Worm (Caenorhabditis elegans) whole organism, midembryonic: ENCODE results near the gene dao-6.

Source experiments
- T22C8.4 ChIP-seq: fragments of 200-800 bp; sonication (Bioruptor generic); IDR thresholded peaks from 2 replicates; pipeline ENCODE4 v1.3.6; 2022; ENCODE audit warnings: missing genetic modification characterization, missing compliant biosample characterization
- cog-1 ChIP-seq: sonication (generic microtip); optimal IDR thresholded peaks from 2 replicates; lab custom pipeline; 2016; ENCODE audit warnings: missing genetic modification characterization, missing compliant biosample characterization
- flt-1 ChIP-seq: fragments of 200-800 bp; sonication (Bioruptor generic); IDR thresholded peaks from 2 replicates; pipeline ENCODE4 v1.3.6; 2022; ENCODE audit warnings: missing genetic modification characterization, missing compliant biosample characterization
- klf-2 ChIP-seq: fragments of 200-800 bp; sonication (Bioruptor generic); conservative IDR thresholded peaks from 2 replicates; pipeline ENCODE4 v1.3.6; 2022; ENCODE audit warnings: missing genetic modification reagents, missing genetic modification characterization, missing compliant biosample characterization
- med-1 ChIP-seq: sonication (generic microtip); optimal IDR thresholded peaks from 2 replicates; lab custom pipeline; 2017; ENCODE audit warnings: missing genetic modification characterization, mild to moderate bottlenecking, missing compliant biosample characterization, antibody characterized with exemption, missing genetic modification reagents; ENCODE audit not compliant: insufficient read depth
- ref-1 ChIP-seq: fragments of 200-800 bp; sonication (Bioruptor generic); conservative IDR thresholded peaks from 2 replicates; pipeline ENCODE4 v1.3.6; 2022; ENCODE audit warnings: missing genetic modification reagents, missing genetic modification characterization, missing compliant biosample characterization
- tab-1 ChIP-seq: fragments of 200-800 bp; sonication (Bioruptor generic); IDR thresholded peaks from 2 replicates; pipeline ENCODE4 v1.3.6; 2022; ENCODE audit warnings: missing genetic modification characterization, missing compliant biosample characterization
- ztf-23 ChIP-seq: fragments of 200-800 bp; sonication (Bioruptor generic); IDR thresholded peaks from 2 replicates; pipeline ENCODE4 v1.3.6; 2022; ENCODE audit warnings: missing genetic modification reagents, missing genetic modification characterization, missing compliant biosample characterization
- ztf-29 ChIP-seq: fragments of 200-800 bp; sonication (Bioruptor generic); IDR thresholded peaks from 2 replicates; pipeline ENCODE4 v1.3.6; 2022; ENCODE audit warnings: missing genetic modification reagents, missing genetic modification characterization, missing compliant biosample characterization

dao-6 gene

DNA sequence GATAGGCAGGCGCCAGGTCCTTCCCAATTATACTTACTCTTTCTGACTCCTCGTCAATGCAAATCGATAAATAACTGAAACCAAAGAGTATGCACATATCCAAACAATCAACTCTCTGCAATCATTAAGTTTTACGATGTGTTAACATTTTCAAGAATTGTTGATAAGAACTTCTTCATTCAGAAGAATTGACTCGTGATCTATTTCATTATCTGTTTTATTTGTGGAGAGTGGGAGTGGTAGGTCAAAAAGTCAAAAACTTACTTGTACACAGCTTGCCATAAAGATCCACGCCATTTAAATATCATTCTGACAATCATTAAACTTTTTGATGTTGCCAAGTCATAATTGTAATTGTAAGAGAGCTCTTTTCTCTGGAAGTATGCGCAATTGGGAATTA, 46.6 kb downstream of the dao-6 start:
- TF ChIP-seq ztf-23 (no peak), klf-2 (GFP tag; lab: Robert Waterston, UW) (no peak), med-1 (GFP tag; lab: Kevin White, UChicago) (no peak), tab-1 (no peak), T22C8.4 (no peak), ref-1 (GFP tag; lab: Robert Waterston, UW) (no peak), ztf-29 (GFP tag; lab: Robert Waterston, UW) (no peak), cog-1 (tag; lab: Kevin White, UChicago) (no peak), flt-1 (GFP tag; lab: Robert Waterston, UW) (no peak)

DNA sequence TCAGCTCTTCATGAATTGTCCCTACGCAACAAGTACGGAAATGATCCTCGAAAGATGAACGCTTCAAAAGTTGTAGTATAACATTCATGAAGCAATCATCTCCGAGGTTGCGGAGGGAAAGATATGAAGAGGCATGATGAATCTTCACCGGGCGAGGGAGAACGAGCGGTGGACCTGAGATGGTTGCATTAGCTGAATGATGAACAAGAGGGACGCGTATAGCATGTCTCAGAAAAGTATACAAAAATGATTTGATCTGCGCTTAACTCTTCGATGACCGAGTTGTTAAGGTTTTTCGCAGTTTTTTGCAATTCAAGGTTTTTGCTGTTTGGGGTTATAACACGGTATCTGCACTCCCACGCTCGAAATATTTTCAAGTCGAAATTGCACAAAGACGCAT, 50.0 kb downstream of the dao-6 start, which contains the start of gene C07A9.10:
TSS of gene C07A9.10 (minus strand) at position 101 of the 400 bp plus-strand sequence.
- TF ChIP-seq cog-1 (tag; lab: Kevin White, UChicago) (no peak), flt-1 (GFP tag; lab: Robert Waterston, UW) (no peak), klf-2 (GFP tag; lab: Robert Waterston, UW) (no peak)
